Fruit fly (Drosophila melanogaster) S2 (cell line): ENCODE data around the gene CG10492.

ENCODE experiments used
- CG8478 ChIP-seq: fragments of >200 bp; optimal IDR thresholded peaks from 2 replicates; lab custom pipeline; 2018
- CTCF ChIP-seq, 2 experiments: fragments of >200 bp; optimal IDR thresholded peaks; 2 replicates each; lab custom pipeline; 2018

dm6 chr2L:19106235-19106634, 52.4 kb downstream of the CG10492 start:
- TF ChIP-seq CG8478 (lab: Kevin White, UChicago) (no peak), CTCF (optimal IDR thresholded peaks at IDR 0.05; lab: Kevin White, UChicago) (no peak)
